Worm (Caenorhabditis elegans) whole organism, early embryonic: ENCODE measurements around the gene ift-43.
A peak's percentile ranks its signal among the peaks of the same experiment; 100 is the strongest.

Experiments used
- B0310.2 ChIP-seq: sonication (generic microtip); optimal IDR thresholded peaks from 2 replicates; lab custom pipeline; 2016; ENCODE audit warnings: mild to moderate bottlenecking, missing genetic modification characterization, missing compliant biosample characterization
- F13C5.2 ChIP-seq: sonication (generic microtip); optimal IDR thresholded peaks from 2 replicates; lab custom pipeline; 2017; ENCODE audit warnings: mild to moderate bottlenecking, missing genetic modification characterization, inconsistent platforms, missing compliant biosample characterization
- aly-1 ChIP-seq: sonication (generic microtip); optimal IDR thresholded peaks from 2 replicates; lab custom pipeline; 2016; ENCODE audit warnings: missing genetic modification characterization, missing compliant biosample characterization
- ama-1 ChIP-seq: fragments of 150-350 bp; optimal IDR thresholded peaks from 2 replicates; lab custom pipeline; 2014
- ceh-13 ChIP-seq: fragments of 200-800 bp; sonication (Bioruptor generic); optimal IDR thresholded peaks from 2 replicates; lab custom pipeline; 2018; ENCODE audit warnings: mild to moderate bottlenecking, missing genetic modification characterization, missing compliant biosample characterization
- ceh-36 ChIP-seq: sonication (generic microtip); optimal IDR thresholded peaks from 2 replicates; lab custom pipeline; 2016; ENCODE audit warnings: missing genetic modification characterization, inconsistent platforms, missing compliant biosample characterization
- ets-7 ChIP-seq: sonication (generic microtip); optimal IDR thresholded peaks from 2 replicates; lab custom pipeline; 2016; ENCODE audit warnings: missing genotype, missing genetic modification characterization, missing compliant biosample characterization
- flt-1 ChIP-seq: fragments of 200-800 bp; sonication (Bioruptor generic); IDR thresholded peaks from 2 replicates; pipeline ENCODE4 v1.3.6; 2022; ENCODE audit warnings: missing genetic modification characterization, missing compliant biosample characterization
- hmbx-1 ChIP-seq: sonication (generic microtip); optimal IDR thresholded peaks from 2 replicates; lab custom pipeline; 2016; ENCODE audit warnings: mild to moderate bottlenecking, missing genetic modification characterization, missing compliant biosample characterization
- hmg-4 ChIP-seq: fragments of 200-800 bp; sonication (Bioruptor generic); optimal IDR thresholded peaks from 2 replicates; lab custom pipeline; 2018; ENCODE audit warnings: mild to moderate bottlenecking, missing genetic modification characterization, missing compliant biosample characterization
- hnd-1 ChIP-seq: sonication (generic microtip); optimal IDR thresholded peaks from 2 replicates; lab custom pipeline; 2016; ENCODE audit warnings: missing genetic modification characterization, missing compliant biosample characterization
- pes-1 ChIP-seq: fragments of 200-800 bp; sonication (Bioruptor generic); IDR thresholded peaks from 2 replicates; pipeline ENCODE4 v1.3.6; 2022; ENCODE audit warnings: missing genetic modification reagents, missing genetic modification characterization, missing compliant biosample characterization
- scrt-1 ChIP-seq: fragments of 200-800 bp; sonication (Bioruptor generic); IDR thresholded peaks from 2 replicates; pipeline ENCODE4 v1.3.6; 2022; ENCODE audit warnings: missing genetic modification characterization, missing compliant biosample characterization
- sea-1 ChIP-seq: fragments of 200-800 bp; sonication (Bioruptor generic); conservative IDR thresholded peaks from 2 replicates; pipeline ENCODE4 v1.3.6; 2022; ENCODE audit warnings: missing genetic modification characterization, missing compliant biosample characterization
- tbx-11 ChIP-seq: fragments of 200-800 bp; sonication (Bioruptor generic); IDR thresholded peaks from 2 replicates; pipeline ENCODE4 v1.3.6; 2022; ENCODE audit warnings: missing genetic modification characterization, missing compliant biosample characterization
- tbx-37 ChIP-seq: fragments of 200-800 bp; sonication (Bioruptor generic); conservative IDR thresholded peaks from 2 replicates; pipeline ENCODE4 v1.3.6; 2022; ENCODE audit warnings: missing genetic modification reagents, missing genetic modification characterization, missing compliant biosample characterization
- tra-4 ChIP-seq: sonication (generic microtip); optimal IDR thresholded peaks from 2 replicates; lab custom pipeline; 2017; ENCODE audit warnings: missing genetic modification characterization, missing compliant biosample characterization

ift-43 gene

ce11 chrII:5680703-5681102, 20.1 kb upstream of the ift-43 start, which contains the start of gene flp-27:
Gene flp-27, plus strand, starts transcription at chrII:5681003.
- TF ChIP-seq tbx-37 (GFP tag; lab: Robert Waterston, UW), result no peak
- TF ChIP-seq tbx-11, result no peak
- no peak for TF ChIP-seq hmbx-1 (tag; lab: Kevin White, UChicago)
- TF ChIP-seq hmg-4 (GFP tag; lab: Kevin White, UChicago), result no peak
- TF ChIP-seq pes-1 (GFP tag; lab: Robert Waterston, UW), result no peak
- TF ChIP-seq ceh-13 (GFP tag; lab: Kevin White, UChicago), result no peak
- TF ChIP-seq hnd-1, result no peak
- no peak for TF ChIP-seq F13C5.2 (tag; lab: Kevin White, UChicago)
- TF ChIP-seq scrt-1, result no peak

- TF ChIP-seq B0310.2 (tag; lab: Kevin White, UChicago) (no peak), hnd-1 (no peak), hmg-4 (GFP tag; lab: Kevin White, UChicago) (no peak), flt-1 (no peak), F13C5.2 (tag; lab: Kevin White, UChicago) (no peak), aly-1 (tag; lab: Kevin White, UChicago) (no peak), hmbx-1 (tag; lab: Kevin White, UChicago) (no peak), ceh-36 (tag; lab: Kevin White, UChicago) (no peak), tbx-37 (GFP tag; lab: Robert Waterston, UW) (no peak), pes-1 (GFP tag; lab: Robert Waterston, UW) (no peak), ets-7 (no peak), ama-1 (lab: Kevin White, UChicago) (no peak), scrt-1 (no peak), ceh-13 (GFP tag; lab: Kevin White, UChicago) (no peak), sea-1 (no peak), tra-4 (tag; lab: Kevin White, UChicago) (no peak), tbx-11 (no peak)
These were observed 9.0 kb upstream of the ift-43 start, which contains the start of gene C25H3.17 for ce11 chrII:5669580-5669979. Gene C25H3.17, minus strand, starts transcription at chrII:5669680.

ce11 chrII:5668830-5669229, 8.2 kb upstream of the ift-43 start, which contains the start of gene C25H3.7:
Gene C25H3.7, minus strand, starts transcription at chrII:5668930.
- TF ChIP-seq tra-4 (tag; lab: Kevin White, UChicago), result no peak
- no peak for TF ChIP-seq tbx-37 (GFP tag; lab: Robert Waterston, UW)

ce11 chrII:5667540-5667939, 7.0 kb upstream of the ift-43 start:
- peak; percentile 10 for TF ChIP-seq B0310.2 (tag; lab: Kevin White, UChicago)
- TF ChIP-seq pes-1 (GFP tag; lab: Robert Waterston, UW), result no peak
- peak; percentile 63; the same call in 1 of the 2 replicates for TF ChIP-seq tbx-11
- no peak; the same call in 1 of the 2 replicates for TF ChIP-seq flt-1
- TF ChIP-seq tra-4 (tag; lab: Kevin White, UChicago), result no peak
- TF ChIP-seq ama-1 (lab: Kevin White, UChicago), result no peak
- TF ChIP-seq ceh-13 (GFP tag; lab: Kevin White, UChicago), result peak; percentile 43
- peak; percentile 74 for TF ChIP-seq hmg-4 (GFP tag; lab: Kevin White, UChicago)
- peak; percentile 65 for TF ChIP-seq ceh-36 (tag; lab: Kevin White, UChicago)

ce11 chrII:5665991-5666390, 5.4 kb upstream of the ift-43 start, which contains the start of gene C25H3.16:
Gene C25H3.16, plus strand, starts transcription at chrII:5666291.
- no peak for TF ChIP-seq ceh-36 (tag; lab: Kevin White, UChicago)
- no peak for TF ChIP-seq F13C5.2 (tag; lab: Kevin White, UChicago)
- no peak for TF ChIP-seq aly-1 (tag; lab: Kevin White, UChicago)
- TF ChIP-seq hnd-1, result no peak
- no peak for TF ChIP-seq ets-7
- TF ChIP-seq scrt-1, result no peak
- no peak for TF ChIP-seq sea-1
- no peak for TF ChIP-seq B0310.2 (tag; lab: Kevin White, UChicago)
- TF ChIP-seq flt-1, result no peak
- TF ChIP-seq tbx-11, result no peak
- no peak for TF ChIP-seq hmg-4 (GFP tag; lab: Kevin White, UChicago)
- TF ChIP-seq pes-1 (GFP tag; lab: Robert Waterston, UW), result no peak
- TF ChIP-seq tbx-37 (GFP tag; lab: Robert Waterston, UW), result no peak
- no peak for TF ChIP-seq ceh-13 (GFP tag; lab: Kevin White, UChicago)

ce11 chrII:5665029-5665428, 4.4 kb upstream of the ift-43 start, which contains the start of gene C25H3.15:
Gene C25H3.15, plus strand, starts transcription at chrII:5665329.
- TF ChIP-seq flt-1, result no peak
- TF ChIP-seq pes-1 (GFP tag; lab: Robert Waterston, UW), result no peak
- no peak for TF ChIP-seq tra-4 (tag; lab: Kevin White, UChicago)
- TF ChIP-seq hmg-4 (GFP tag; lab: Kevin White, UChicago), result no peak
- TF ChIP-seq scrt-1, result no peak
- no peak for TF ChIP-seq hnd-1
- no peak for TF ChIP-seq ceh-13 (GFP tag; lab: Kevin White, UChicago)
- TF ChIP-seq ceh-36 (tag; lab: Kevin White, UChicago), result no peak
- TF ChIP-seq sea-1, result no peak
- no peak for TF ChIP-seq aly-1 (tag; lab: Kevin White, UChicago)
- TF ChIP-seq ama-1 (lab: Kevin White, UChicago), result no peak
- no peak for TF ChIP-seq tbx-37 (GFP tag; lab: Robert Waterston, UW)
- no peak for TF ChIP-seq ets-7
- no peak for TF ChIP-seq hmbx-1 (tag; lab: Kevin White, UChicago)
- TF ChIP-seq B0310.2 (tag; lab: Kevin White, UChicago), result no peak
- TF ChIP-seq tbx-11, result no peak
- TF ChIP-seq F13C5.2 (tag; lab: Kevin White, UChicago), result no peak

- TF ChIP-seq pes-1 (GFP tag; lab: Robert Waterston, UW), result no peak
- TF ChIP-seq F13C5.2 (tag; lab: Kevin White, UChicago), result no peak
- no peak for TF ChIP-seq aly-1 (tag; lab: Kevin White, UChicago)
- no peak for TF ChIP-seq B0310.2 (tag; lab: Kevin White, UChicago)
- no peak for TF ChIP-seq ama-1 (lab: Kevin White, UChicago)
These were observed 2.7 kb upstream of the ift-43 start for ce11 chrII:5663180-5663791.
